Worm (Caenorhabditis elegans): Measurements from ENCODE around the gene best-1.
A peak's percentile ranks its signal among the peaks of the same experiment; 100 is the strongest.

DNA sequence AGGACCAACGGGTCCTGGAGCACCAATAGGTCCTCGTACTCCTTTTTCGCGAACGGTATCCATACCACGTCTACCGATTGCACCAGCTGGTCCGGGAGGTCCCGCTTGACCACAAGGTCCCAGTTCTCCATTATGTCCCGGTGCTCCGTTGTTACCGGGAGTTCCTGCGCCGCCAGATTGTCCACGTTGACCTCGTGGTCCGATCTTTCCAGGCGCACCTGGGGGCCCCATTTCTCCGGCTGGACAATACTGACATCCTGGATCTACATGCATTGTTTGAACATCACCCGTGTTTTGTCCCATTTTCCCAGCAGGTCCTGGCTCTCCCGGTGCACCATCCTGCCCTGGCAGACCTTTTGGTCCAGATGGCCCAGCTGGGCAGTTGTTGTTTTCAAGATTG, 43.5 kb downstream of the best-1 start:
- no peak for TF ChIP-seq lin-11 (tag; optimal IDR thresholded peaks at IDR 0.05)
- no peak for TF ChIP-seq sox-4 (tag; optimal IDR thresholded peaks at IDR 0.05)
- no peak for TF ChIP-seq ceh-31 (tag; optimal IDR thresholded peaks at IDR 0.05)
- TF ChIP-seq hlh-6 (tag; optimal IDR thresholded peaks at IDR 0.05) = no peak
- TF ChIP-seq pqm-1 (tag; optimal IDR thresholded peaks at IDR 0.05) = no peak
- no peak for TF ChIP-seq hlh-8 (tag; optimal IDR thresholded peaks at IDR 0.05)
- TF ChIP-seq rnt-1 (tag; optimal IDR thresholded peaks at IDR 0.05) = no peak
- TF ChIP-seq pha-4 (tag; optimal IDR thresholded peaks at IDR 0.05) = no peak
- no peak for TF ChIP-seq C38D4.7 (GFP tag; optimal IDR thresholded peaks at IDR 0.05)
- TF ChIP-seq zip-5 (tag; optimal IDR thresholded peaks at IDR 0.05) = no peak
- TF ChIP-seq eyg-1 (tag; optimal IDR thresholded peaks at IDR 0.05) = no peak
- TF ChIP-seq elt-4 (tag; optimal IDR thresholded peaks at IDR 0.05) = peak; percentile 37
